Worm (Caenorhabditis elegans): Measurements from ENCODE around the gene Y50E8A.2.

- no peak for TF ChIP-seq flt-1 (GFP tag; IDR thresholded peaks at IDR 0.05)
- TF ChIP-seq cog-1 (tag; optimal IDR thresholded peaks at IDR 0.05): no peak
These were observed 12.6 kb upstream of the Y50E8A.2 start, which contains the start of gene Y50E8A.6 for ce11 chrV:14741233-14741632.

Data from whole organism, midembryonic.